Fruit fly (Drosophila melanogaster): ENCODE measurements around the gene pkaap.
A peak's percentile ranks its signal among the peaks of the same experiment; 100 is the strongest.

DNA sequence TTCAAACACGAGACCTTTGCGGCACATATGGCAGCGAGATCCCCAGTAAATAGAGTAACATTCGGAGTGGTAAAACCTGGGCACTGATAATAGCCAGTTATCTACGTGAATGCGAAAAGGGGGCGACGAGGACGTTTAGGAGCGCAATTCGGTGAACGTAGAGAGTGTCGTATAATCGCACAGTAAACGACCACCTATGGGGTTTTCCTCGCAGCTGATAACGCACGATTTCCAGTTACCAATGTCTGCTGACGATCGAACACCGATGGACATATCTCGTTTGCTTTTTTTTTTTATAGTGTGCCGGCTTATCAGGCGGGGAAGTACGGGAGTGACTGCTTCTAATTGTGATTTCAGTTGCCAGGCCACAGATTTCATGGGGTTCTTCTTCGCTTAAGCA lies 31.7 kb downstream of the pkaap start:
- TF ChIP-seq Mio (GFP tag; optimal IDR thresholded peaks at IDR 0.05) (no peak), brk (GFP tag; optimal IDR thresholded peaks at IDR 0.05) (no peak), fru (GFP tag; optimal IDR thresholded peaks at IDR 0.05) (peak; percentile 93), Myc (optimal IDR thresholded peaks at IDR 0.05) (no peak), GATAd (GFP tag; optimal IDR thresholded peaks at IDR 0.05) (no peak), h (GFP tag; optimal IDR thresholded peaks at IDR 0.05) (peak; percentile 11), pan (optimal IDR thresholded peaks at IDR 0.05) (no peak)
